Worm (Caenorhabditis elegans): ENCODE data around the gene C43H6.6.
A peak's percentile ranks its signal among the peaks of the same experiment; 100 is the strongest.

Gene C43H6.6

DNA sequence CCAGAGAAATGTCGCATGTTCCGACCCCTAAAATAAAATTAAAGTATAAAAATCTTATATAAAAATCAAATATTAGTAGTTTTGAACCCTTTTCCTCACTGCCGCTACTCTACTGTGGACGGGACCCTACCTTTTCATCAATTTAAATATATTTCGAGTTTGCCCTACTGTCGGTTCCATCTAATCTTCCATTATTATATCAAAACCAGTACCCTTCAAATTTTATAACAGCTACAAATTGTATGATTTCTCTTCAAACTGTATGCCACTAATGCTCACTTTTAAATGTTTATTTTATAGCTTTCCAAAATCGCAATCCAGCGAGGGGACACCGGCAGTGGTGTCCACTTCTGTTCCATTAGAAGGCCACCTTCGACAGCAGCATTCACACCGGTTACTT, at the start of gene C43H6.6:
TSS of gene C43H6.6 (plus strand) at position 301 of the 400 bp plus-strand sequence.
- TF ChIP-seq daf-16 (GFP tag; optimal IDR thresholded peaks at IDR 0.05) = no peak
- TF ChIP-seq daf-16 (tag; optimal IDR thresholded peaks at IDR 0.05) = no peak
- no peak for TF ChIP-seq cey-2 (tag; optimal IDR thresholded peaks at IDR 0.05; ENCODE audit: borderline replicate concordance, insufficient read depth)
- TF ChIP-seq nhr-28 (tag; optimal IDR thresholded peaks at IDR 0.05) = no peak
- no peak for TF ChIP-seq nhr-42 (GFP tag; IDR thresholded peaks at IDR 0.05)
- no peak for TF ChIP-seq aly-2 (tag; optimal IDR thresholded peaks at IDR 0.05)
- TF ChIP-seq ceh-44 (GFP tag; IDR thresholded peaks at IDR 0.05) = no peak
- TF ChIP-seq ceh-62 (tag; optimal IDR thresholded peaks at IDR 0.05) = no peak
- no peak for TF ChIP-seq daf-19 (GFP tag; conservative IDR thresholded peaks at IDR 0.05)
- no peak for TF ChIP-seq ces-1 (GFP tag; optimal IDR thresholded peaks at IDR 0.05)

DNA sequence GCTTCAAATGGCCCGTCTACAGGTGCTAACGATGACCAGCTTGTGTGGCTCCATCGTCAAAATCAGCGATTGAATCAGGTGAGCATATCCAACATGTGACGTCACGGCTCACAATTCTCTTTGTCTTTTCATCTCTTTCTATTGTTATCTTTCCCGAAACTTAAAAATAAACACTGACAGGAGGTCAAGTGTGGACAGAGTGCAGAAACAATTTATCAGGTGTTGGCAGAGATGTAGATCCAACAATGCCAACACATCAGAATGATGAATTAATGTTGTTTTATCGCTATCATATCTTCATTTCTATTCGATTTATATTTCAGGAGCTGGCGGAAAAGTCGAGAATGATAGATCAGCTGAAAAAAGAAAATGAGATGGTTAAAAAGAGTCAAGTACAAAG, 47.1 kb upstream of the C43H6.6 start:
- no peak for TF ChIP-seq unc-130 (GFP tag; optimal IDR thresholded peaks at IDR 0.05)

DNA sequence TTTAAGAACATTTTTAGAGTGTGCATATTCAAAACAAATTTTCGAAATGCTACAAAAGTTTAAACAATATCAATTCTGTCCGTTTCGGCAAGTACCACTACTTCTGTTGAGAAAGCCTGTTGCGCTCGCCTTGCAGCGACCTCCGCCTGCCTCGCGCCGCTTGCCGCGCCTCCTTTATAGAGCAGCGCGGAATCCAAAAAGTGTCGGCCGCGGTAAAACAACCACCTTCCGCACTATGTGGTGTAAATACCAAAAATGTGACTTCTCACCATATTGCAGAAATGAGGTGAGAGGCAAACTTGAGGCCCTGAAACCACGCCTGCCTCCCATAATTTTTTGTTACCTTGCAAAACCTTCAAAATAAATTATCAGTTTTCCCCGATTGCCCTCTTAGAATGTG, 42.2 kb upstream of the C43H6.6 start:
- TF ChIP-seq php-3 (GFP tag; IDR thresholded peaks at IDR 0.05) (0 out of 2 replicates have a peak, but pooled peaks have one; percentile 9), D1046.2 (GFP tag; IDR thresholded peaks at IDR 0.05) (no peak), F44E2.7 (GFP tag; IDR thresholded peaks at IDR 0.05) (no peak), Y48G9A.11 (GFP tag; IDR thresholded peaks at IDR 0.05) (no peak), egl-27 (tag; optimal IDR thresholded peaks at IDR 0.05) (no peak)

DNA sequence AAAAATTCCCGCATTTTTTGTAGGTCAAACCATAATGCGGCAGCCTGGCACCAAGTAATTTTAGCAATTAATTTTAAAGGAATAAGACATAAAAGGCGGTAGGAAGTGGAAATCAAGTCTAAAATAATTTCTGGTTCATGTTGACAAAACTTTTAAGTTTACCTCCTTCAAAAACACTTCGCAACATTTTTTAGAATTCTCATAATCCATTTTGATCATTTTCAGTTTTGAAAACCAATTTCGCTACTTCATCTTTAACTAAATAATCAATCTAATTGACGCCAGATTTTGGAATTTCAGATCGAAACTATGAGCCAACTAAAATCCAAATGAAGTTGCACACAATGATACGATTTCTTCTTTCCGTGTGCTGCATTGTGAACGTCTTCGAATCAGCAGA, 35.3 kb upstream of the C43H6.6 start, which contains the start of gene lgc-40:
TSS of gene lgc-40 (plus strand) at position 301 of the 400 bp plus-strand sequence.
- TF ChIP-seq daf-12 (tag; optimal IDR thresholded peaks at IDR 0.05) (no peak), F44E2.7 (GFP tag; IDR thresholded peaks at IDR 0.05) (no peak), unc-62 (GFP tag; optimal IDR thresholded peaks at IDR 0.05 in 1 of 2) (peak in 1 of 2 experiments; percentile 9), unc-62 (tag; optimal IDR thresholded peaks at IDR 0.05) (no peak), hif-1 (tag; optimal IDR thresholded peaks at IDR 0.05) (no peak), nhr-10 (tag; optimal IDR thresholded peaks at IDR 0.05) (no peak)

DNA sequence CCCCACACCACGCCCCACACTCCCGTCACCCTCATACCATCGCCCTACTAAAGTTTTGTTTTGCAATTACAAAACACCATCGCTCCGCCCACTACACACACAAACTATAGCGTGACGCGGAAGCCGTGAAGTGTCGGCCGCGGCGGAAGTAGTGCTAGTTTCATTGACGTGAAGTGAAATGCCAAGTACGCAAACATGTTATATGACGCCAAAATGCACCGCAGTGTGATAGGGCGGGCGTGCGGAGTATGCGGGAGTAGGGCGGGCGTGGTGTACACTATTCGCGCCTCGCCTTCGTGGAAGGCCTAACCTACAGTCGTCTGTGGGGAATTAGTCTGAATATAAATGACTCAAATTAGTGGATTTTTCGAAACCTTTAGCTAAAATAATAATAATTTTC, 32.2 kb upstream of the C43H6.6 start:
- TF ChIP-seq set-16 (GFP tag; IDR thresholded peaks at IDR 0.05) (no peak), rbr-2 (tag; optimal IDR thresholded peaks at IDR 0.05) (no peak), snpc-4 (tag; optimal IDR thresholded peaks at IDR 0.05) (no peak), mxl-2 (GFP tag; conservative IDR thresholded peaks at IDR 0.05) (no peak), D1046.2 (GFP tag; IDR thresholded peaks at IDR 0.05) (no peak), lin-13 (GFP tag; optimal IDR thresholded peaks at IDR 0.05) (no peak), mes-2 (tag; optimal IDR thresholded peaks at IDR 0.05; ENCODE audit: poor library complexity, severe bottlenecking) (no peak), dmd-9 (GFP tag; IDR thresholded peaks at IDR 0.05) (no peak), zfp-2 (tag; optimal IDR thresholded peaks at IDR 0.05) (no peak), mxl-3 (GFP tag; optimal IDR thresholded peaks at IDR 0.05) (no peak), arid-1 (GFP tag; conservative IDR thresholded peaks at IDR 0.05) (no peak), hlh-11 (tag; optimal IDR thresholded peaks at IDR 0.05) (no peak), Y48G9A.11 (GFP tag; IDR thresholded peaks at IDR 0.05) (peak; percentile 23; the same call in 1 of the 2 replicates), Y105C5A.15 (GFP tag; IDR thresholded peaks at IDR 0.05) (0 out of 2 replicates have a peak, but pooled peaks have one; percentile 42), hif-1 (tag; optimal IDR thresholded peaks at IDR 0.05) (no peak), ceh-28 (tag; optimal IDR thresholded peaks at IDR 0.05) (no peak), nhr-237 (tag; optimal IDR thresholded peaks at IDR 0.05) (no peak), ama-1 (optimal IDR thresholded peaks at IDR 0.05) (no peak), vab-7 (GFP tag; IDR thresholded peaks at IDR 0.05) (no peak), snpc-1.2 (GFP tag; IDR thresholded peaks at IDR 0.05) (peak; percentile 68)

Measured in whole organism, L4 larva.